Worm (Caenorhabditis elegans) whole organism, L4 larva: ENCODE measurements around the gene BE10.4.

ENCODE experiments used
- F10B5.3 ChIP-seq: sonication (generic microtip); optimal IDR thresholded peaks from 2 replicates; lab custom pipeline; 2016; ENCODE audit warnings: mild to moderate bottlenecking, missing genetic modification characterization, missing compliant biosample characterization
- F26F4.8 ChIP-seq: fragments of 200-800 bp; sonication (Bioruptor generic); conservative IDR thresholded peaks from 2 replicates; pipeline ENCODE4 v1.3.6; 2022; ENCODE audit warnings: missing genetic modification characterization, missing compliant biosample characterization
- F44E2.7 ChIP-seq: fragments of 200-800 bp; sonication (Bioruptor generic); IDR thresholded peaks from 2 replicates; pipeline ENCODE4 v2.1.2; 2022; ENCODE audit warnings: missing genetic modification characterization, missing compliant biosample characterization
- T26A8.4 ChIP-seq: fragments of 200-800 bp; sonication (Bioruptor generic); IDR thresholded peaks from 2 replicates; pipeline ENCODE4 v1.3.6; 2022; ENCODE audit warnings: missing genetic modification characterization, missing compliant biosample characterization
- ZK337.2 ChIP-seq: fragments of 200-800 bp; sonication (Bioruptor generic); IDR thresholded peaks from 2 replicates; pipeline ENCODE4 v1.3.6; 2022; ENCODE audit warnings: missing genetic modification reagents, missing genetic modification characterization, missing compliant biosample characterization
- aha-1 ChIP-seq: fragments of 150-350 bp; peaks from one replicate; lab custom pipeline; 2014; ENCODE audit warnings: missing biosample characterization, missing genetic modification characterization
- arid-1 ChIP-seq: fragments of 200-800 bp; sonication (Bioruptor generic); conservative IDR thresholded peaks from 2 replicates; pipeline ENCODE4 v1.3.6; 2022; ENCODE audit warnings: missing genetic modification reagents, missing genetic modification characterization, missing compliant biosample characterization
- ctbp-1 ChIP-seq: fragments of 200-800 bp; sonication (Bioruptor generic); IDR thresholded peaks from 2 replicates; pipeline ENCODE4 v1.3.6; 2022; ENCODE audit warnings: missing genetic modification reagents, missing genetic modification characterization, missing compliant biosample characterization
- daf-19 ChIP-seq: fragments of 200-800 bp; sonication (Bioruptor generic); conservative IDR thresholded peaks from 2 replicates; pipeline ENCODE4 v1.3.6; 2022; ENCODE audit warnings: missing genetic modification characterization, missing compliant biosample characterization
- daf-8 ChIP-seq: fragments of 200-800 bp; sonication (Bioruptor generic); IDR thresholded peaks from 2 replicates; pipeline ENCODE4 v1.3.6; 2022; ENCODE audit warnings: missing genetic modification characterization, missing compliant biosample characterization
- dmd-9 ChIP-seq: fragments of 200-800 bp; sonication (Bioruptor generic); IDR thresholded peaks from 2 replicates; pipeline ENCODE4 v1.3.6; 2022; ENCODE audit warnings: missing genetic modification reagents, missing genetic modification characterization, missing compliant biosample characterization
- fos-1 ChIP-seq: fragments of 150-350 bp; optimal IDR thresholded peaks from 2 replicates; lab custom pipeline; 2014; ENCODE audit warnings: missing biosample characterization, missing genetic modification characterization
- gei-8 ChIP-seq: fragments of 200-800 bp; sonication (Bioruptor generic); optimal IDR thresholded peaks from 2 replicates; lab custom pipeline; 2018; ENCODE audit warnings: mild to moderate bottlenecking, missing genetic modification characterization, missing compliant biosample characterization
- hlh-11 ChIP-seq: fragments of 200-800 bp; sonication (Bioruptor generic); optimal IDR thresholded peaks from 2 replicates; lab custom pipeline; 2018; ENCODE audit warnings: mild to moderate bottlenecking, missing genetic modification characterization, missing compliant biosample characterization
- hlh-30 ChIP-seq: sonication (generic microtip); optimal IDR thresholded peaks from 2 replicates; lab custom pipeline; 2017; ENCODE audit warnings: antibody characterized with exemption, mild to moderate bottlenecking, missing genetic modification characterization, missing compliant biosample characterization; ENCODE audit not compliant: insufficient read depth
- lin-1 ChIP-seq: fragments of 200-800 bp; sonication (Bioruptor generic); IDR thresholded peaks from 2 replicates; pipeline ENCODE4 v1.3.6; 2022; ENCODE audit warnings: missing genetic modification reagents, missing genetic modification characterization, missing compliant biosample characterization
- lir-3 ChIP-seq: sonication (generic microtip); optimal IDR thresholded peaks from 2 replicates; lab custom pipeline; 2016; ENCODE audit warnings: mild to moderate bottlenecking, missing genetic modification characterization, missing compliant biosample characterization
- mxl-2 ChIP-seq: fragments of 200-800 bp; sonication (Bioruptor generic); conservative IDR thresholded peaks from 2 replicates; pipeline ENCODE4 v1.3.6; 2022; ENCODE audit warnings: missing genetic modification reagents, missing genetic modification characterization, missing compliant biosample characterization
- mxl-3 ChIP-seq: fragments of 200-800 bp; sonication (Bioruptor generic); optimal IDR thresholded peaks from 2 replicates; lab custom pipeline; 2018; ENCODE audit warnings: mild to moderate bottlenecking, missing genetic modification characterization, missing compliant biosample characterization
- nhr-102 ChIP-seq: sonication (generic microtip); optimal IDR thresholded peaks from 2 replicates; lab custom pipeline; 2016; ENCODE audit warnings: mild to moderate bottlenecking, missing genetic modification characterization, moderate library complexity, missing compliant biosample characterization
- nhr-111 ChIP-seq: fragments of 200-800 bp; sonication (Bioruptor generic); optimal IDR thresholded peaks from 2 replicates; lab custom pipeline; 2018; ENCODE audit warnings: mild to moderate bottlenecking, missing genetic modification characterization, missing compliant biosample characterization
- nhr-237 ChIP-seq: sonication (generic microtip); optimal IDR thresholded peaks from 2 replicates; lab custom pipeline; 2017; ENCODE audit warnings: missing biosample characterization, missing genetic modification characterization
- nhr-25 ChIP-seq: sonication (generic microtip); optimal IDR thresholded peaks from 2 replicates; lab custom pipeline; 2017; ENCODE audit warnings: missing genetic modification characterization, mild to moderate bottlenecking, missing compliant biosample characterization, antibody characterized with exemption, moderate library complexity, borderline replicate concordance; ENCODE audit not compliant: insufficient read depth
- nhr-28 ChIP-seq: fragments of 150-350 bp; optimal IDR thresholded peaks from 2 replicates; lab custom pipeline; 2014; ENCODE audit warnings: missing biosample characterization, missing genetic modification characterization
- nhr-48 ChIP-seq: sonication (generic microtip); optimal IDR thresholded peaks from 2 replicates; lab custom pipeline; 2016; ENCODE audit warnings: mild to moderate bottlenecking, missing genetic modification characterization, missing compliant biosample characterization
- pqm-1 ChIP-seq: sonication (generic microtip); optimal IDR thresholded peaks from 2 replicates; lab custom pipeline; 2017; ENCODE audit warnings: missing biosample characterization, missing genetic modification characterization
- skn-1 ChIP-seq: fragments of 150-350 bp; optimal IDR thresholded peaks from 2 replicates; lab custom pipeline; 2014; ENCODE audit warnings: missing biosample characterization, missing genetic modification characterization
- snpc-1.2 ChIP-seq: fragments of 200-800 bp; sonication (Bioruptor generic); IDR thresholded peaks from 2 replicates; pipeline ENCODE4 v1.3.6; 2022; ENCODE audit warnings: missing genetic modification reagents, missing genetic modification characterization, missing compliant biosample characterization
- spr-1 ChIP-seq: sonication (generic microtip); optimal IDR thresholded peaks from 2 replicates; lab custom pipeline; 2016; ENCODE audit warnings: mild to moderate bottlenecking, missing genetic modification characterization, missing compliant biosample characterization
- tra-1 ChIP-seq: fragments of 200-800 bp; sonication (Bioruptor generic); IDR thresholded peaks from 2 replicates; pipeline ENCODE4 v1.3.6; 2022; ENCODE audit warnings: missing genetic modification reagents, missing genetic modification characterization, missing compliant biosample characterization
- unc-130 ChIP-seq: sonication (generic microtip); optimal IDR thresholded peaks from 2 replicates; lab custom pipeline; 2016; ENCODE audit warnings: missing genetic modification reagents, missing genetic modification characterization, missing compliant biosample characterization
- unc-39 ChIP-seq: sonication (generic microtip); optimal IDR thresholded peaks from 2 replicates; lab custom pipeline; 2017; ENCODE audit warnings: missing biosample characterization, missing genetic modification characterization
- unc-62 ChIP-seq, 3 experiments: fragments of 150-350 bp in 1 of 3; sonication (generic microtip); optimal IDR thresholded peaks in 2 of 3; peaks in 1 of 3; 1 replicate in 1 of 3; 2 replicates in 2 of 3; lab custom pipeline; 2014 to 2017; ENCODE audit warnings: missing biosample characterization in 3 of 3, missing genetic modification characterization in 3 of 3, missing genetic modification reagents in 3 of 3, missing genotype in 1 of 3
- zfp-3 ChIP-seq: fragments of 200-800 bp; sonication (Bioruptor generic); conservative IDR thresholded peaks from 2 replicates; pipeline ENCODE4 v1.3.6; 2022; ENCODE audit warnings: missing genetic modification reagents, missing genetic modification characterization, missing compliant biosample characterization
- zip-2 ChIP-seq: fragments of 150-350 bp; optimal IDR thresholded peaks from 2 replicates; lab custom pipeline; 2014; ENCODE audit warnings: missing biosample characterization, missing genetic modification characterization
- ztf-11 ChIP-seq: fragments of 150-350 bp; optimal IDR thresholded peaks from 2 replicates; lab custom pipeline; 2014; ENCODE audit warnings: missing biosample characterization, missing genetic modification characterization
- ztf-7 ChIP-seq: fragments of 150-350 bp; optimal IDR thresholded peaks from 2 replicates; lab custom pipeline; 2014; ENCODE audit warnings: missing biosample characterization, missing genetic modification characterization

The BE10.4 gene

ce11 chrIII:12855394-12855793, 42.1 kb downstream of the BE10.4 start, which contains the start of gene Y37D8A.5:
TSS of gene Y37D8A.5 (minus strand) at chrIII:12855494.
- TF ChIP-seq ZK337.2 (GFP tag; lab: Robert Waterston, UW) (no peak), unc-62 (GFP tag; optimal IDR thresholded peaks at IDR 0.05 in 1 of 2; lab: Kevin White, UChicago) (no peak), unc-62 (tag; optimal IDR thresholded peaks at IDR 0.05; lab: Kevin White, UChicago) (no peak), unc-39 (tag; lab: Kevin White, UChicago) (no peak), ztf-7 (tag; lab: Kevin White, UChicago) (no peak), daf-19 (GFP tag; lab: Robert Waterston, UW) (no peak), nhr-237 (tag; lab: Kevin White, UChicago) (no peak), snpc-1.2 (no peak), skn-1 (tag; lab: Kevin White, UChicago) (no peak), aha-1 (tag; lab: Kevin White, UChicago) (no peak), nhr-111 (GFP tag; lab: Kevin White, UChicago) (no peak)
- TF ChIP-seq, all 104 proteins: peak for 0

ce11 chrIII:12856628-12857027, 43.3 kb downstream of the BE10.4 start, which contains the start of gene Y37D8A.26:
TSS of gene Y37D8A.26 (minus strand) at chrIII:12856728.
- TF ChIP-seq arid-1 (GFP tag; lab: Robert Waterston, UW) (no peak), lir-3 (tag; lab: Kevin White, UChicago) (no peak), F26F4.8 (GFP tag; lab: Robert Waterston, UW) (no peak), zfp-3 (GFP tag; lab: Robert Waterston, UW) (no peak), mxl-2 (GFP tag; lab: Robert Waterston, UW) (no peak), unc-130 (GFP tag; lab: Kevin White, UChicago) (no peak), T26A8.4 (GFP tag; lab: Robert Waterston, UW) (no peak), nhr-25 (tag; lab: Kevin White, UChicago) (no peak), pqm-1 (tag; lab: Kevin White, UChicago) (no peak), fos-1 (tag; lab: Kevin White, UChicago) (no peak), nhr-237 (tag; lab: Kevin White, UChicago) (no peak), tra-1 (no peak), F10B5.3 (tag; lab: Kevin White, UChicago) (no peak), dmd-9 (GFP tag; lab: Robert Waterston, UW) (no peak), nhr-102 (tag; lab: Kevin White, UChicago) (no peak), nhr-48 (tag; lab: Kevin White, UChicago) (no peak)

DNA sequence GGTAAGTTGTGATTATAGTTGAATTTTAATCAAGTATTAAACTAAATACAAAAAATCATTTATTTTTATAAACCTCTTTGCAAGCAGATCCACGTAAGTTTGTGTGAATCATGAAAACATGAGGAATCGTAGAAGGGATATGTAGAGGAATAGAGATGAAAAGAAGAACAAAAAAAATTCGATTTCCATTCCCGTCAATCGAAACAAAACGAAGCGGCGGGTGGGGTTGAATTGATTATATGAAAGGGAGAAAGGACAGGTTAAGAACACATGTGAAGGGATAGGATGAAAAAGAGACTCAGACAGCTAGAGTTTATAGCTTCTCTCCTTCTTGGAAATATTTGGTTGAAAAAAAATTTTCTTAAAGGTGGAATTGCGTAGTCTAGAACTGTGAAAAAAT, 46.8 kb downstream of the BE10.4 start:
- TF ChIP-seq nhr-28 (tag; lab: Kevin White, UChicago) (peak; percentile 39), hlh-30 (peak; percentile 8), daf-8 (GFP tag; lab: Robert Waterston, UW) (no peak), nhr-237 (tag; lab: Kevin White, UChicago) (no peak), zip-2 (tag; lab: Kevin White, UChicago) (no peak), nhr-48 (tag; lab: Kevin White, UChicago) (no peak), hlh-11 (tag; lab: Kevin White, UChicago) (peak; percentile 13), mxl-3 (GFP tag; lab: Kevin White, UChicago) (peak; percentile 68), gei-8 (no peak), lin-1 (GFP tag; lab: Robert Waterston, UW) (no peak), nhr-102 (tag; lab: Kevin White, UChicago) (no peak), F44E2.7 (GFP tag; lab: Robert Waterston, UW) (no peak), spr-1 (tag; lab: Kevin White, UChicago) (no peak), ztf-11 (no peak), ctbp-1 (GFP tag; lab: Robert Waterston, UW) (no peak)
